Fruit fly (Drosophila melanogaster) whole organism, embryonic: ENCODE measurements around the gene Mal-B2.
A peak's percentile ranks its signal among the peaks of the same experiment; 100 is the strongest.

Source experiments
- Adf1 ChIP-seq: fragments of 200-800 bp; sonication (Bioruptor generic); IDR thresholded peaks from 2 replicates; pipeline ENCODE4 v1.3.6; 2022; ENCODE audit warnings: missing biosample characterization, missing genetic modification characterization
- Bteb2 ChIP-seq: fragments of 200-800 bp; sonication (Bioruptor generic); optimal IDR thresholded peaks from 2 replicates; lab custom pipeline; 2016; ENCODE audit warnings: missing biosample characterization, missing genetic modification characterization
- CG10147 ChIP-seq: fragments of 200-800 bp; sonication (Bioruptor generic); optimal IDR thresholded peaks from 2 replicates; lab custom pipeline; 2019; ENCODE audit warnings: missing biosample characterization, mild to moderate bottlenecking, missing genetic modification characterization, moderate library complexity
- CG10321 ChIP-seq: fragments of 200-800 bp; sonication (Bioruptor generic); IDR thresholded peaks from 2 replicates; pipeline ENCODE4 v1.3.6; 2022; ENCODE audit warnings: missing biosample characterization, missing genetic modification characterization
- CG10462 ChIP-seq: fragments of 200-800 bp; sonication (Bioruptor generic); optimal IDR thresholded peaks from 2 replicates; lab custom pipeline; 2016; ENCODE audit warnings: missing biosample characterization, missing genetic modification characterization
- CG17186 ChIP-seq: fragments of 200-800 bp; sonication (Bioruptor generic); optimal IDR thresholded peaks from 3 replicates; lab custom pipeline; 2017; ENCODE audit warnings: missing biosample characterization, missing genetic modification reagents, missing genetic modification characterization
- CG17359 ChIP-seq: fragments of 200-800 bp; sonication (Bioruptor generic); optimal IDR thresholded peaks from 3 replicates; lab custom pipeline; 2018; ENCODE audit warnings: missing biosample characterization, mild to moderate bottlenecking, missing genetic modification characterization, moderate library complexity
- CG2129 ChIP-seq: fragments of 200-800 bp; sonication (Bioruptor generic); IDR thresholded peaks from 2 replicates; pipeline ENCODE4 v1.3.6; 2022; ENCODE audit warnings: missing biosample characterization, missing genetic modification characterization; ENCODE audit not compliant: partially characterized antibody
- CG2712 ChIP-seq: fragments of 200-800 bp; optimal IDR thresholded peaks from 3 replicates; lab custom pipeline; 2019; ENCODE audit warnings: missing biosample characterization, mild to moderate bottlenecking, missing genetic modification characterization, moderate library complexity
- CG32767 ChIP-seq: fragments of 200-800 bp; sonication (Bioruptor generic); IDR thresholded peaks from 2 replicates; pipeline ENCODE4 v1.3.6; 2022; ENCODE audit warnings: missing biosample characterization, missing genetic modification characterization
- CG33213 ChIP-seq: fragments of 200-800 bp; sonication (Bioruptor generic); optimal IDR thresholded peaks from 3 replicates; lab custom pipeline; 2016; ENCODE audit warnings: missing biosample characterization, missing genetic modification characterization
- CG3838 ChIP-seq: fragments of 200-800 bp; sonication (Bioruptor generic); optimal IDR thresholded peaks from 3 replicates; lab custom pipeline; 2016; ENCODE audit warnings: missing biosample characterization, missing genetic modification characterization
- CG4707 ChIP-seq: fragments of 200-800 bp; sonication (Bioruptor generic); optimal IDR thresholded peaks from 2 replicates; lab custom pipeline; 2018; ENCODE audit warnings: missing biosample characterization, mild to moderate bottlenecking, missing genetic modification characterization, moderate library complexity
- CG4854 ChIP-seq: fragments of 200-800 bp; sonication (Bioruptor generic); optimal IDR thresholded peaks from 2 replicates; lab custom pipeline; 2016; ENCODE audit warnings: missing biosample characterization, missing genetic modification characterization, inconsistent platforms
- CG6272 ChIP-seq: fragments of 200-800 bp; sonication (Bioruptor generic); IDR thresholded peaks from 2 replicates; pipeline ENCODE4 v1.3.6; 2022; ENCODE audit warnings: missing biosample characterization, missing genetic modification characterization
- CG8478 ChIP-seq: fragments of >200 bp; optimal IDR thresholded peaks from 2 replicates; lab custom pipeline; 2018
- CG8765 ChIP-seq: fragments of 200-800 bp; sonication (Bioruptor generic); IDR thresholded peaks from 2 replicates; pipeline ENCODE4 v1.3.6; 2022; ENCODE audit warnings: missing biosample characterization, missing genetic modification characterization
- CG9215 ChIP-seq: fragments of 200-800 bp; sonication (Bioruptor generic); IDR thresholded peaks from 2 replicates; pipeline ENCODE4 v1.3.6; 2022; ENCODE audit warnings: missing biosample characterization, missing genetic modification characterization
- CG9727 ChIP-seq: fragments of 200-800 bp; sonication (Bioruptor generic); optimal IDR thresholded peaks from 3 replicates; lab custom pipeline; 2017; ENCODE audit warnings: missing biosample characterization, mild to moderate bottlenecking, missing genetic modification characterization
- Camta ChIP-seq: fragments of 200-800 bp; sonication (Bioruptor generic); optimal IDR thresholded peaks from 2 replicates; lab custom pipeline; 2016; ENCODE audit warnings: missing biosample characterization, missing genetic modification characterization
- Chrac-16 ChIP-seq: fragments of 200-800 bp; sonication (Bioruptor generic); optimal IDR thresholded peaks from 3 replicates; lab custom pipeline; 2016; ENCODE audit warnings: missing biosample characterization, missing genetic modification characterization
- ERR ChIP-seq: fragments of 200-800 bp; sonication (Bioruptor generic); optimal IDR thresholded peaks from 2 replicates; lab custom pipeline; 2016; ENCODE audit warnings: missing biosample characterization, missing genetic modification characterization
- Elba2 ChIP-seq: fragments of 200-800 bp; sonication (Bioruptor generic); optimal IDR thresholded peaks from 3 replicates; lab custom pipeline; 2016; ENCODE audit warnings: missing biosample characterization, missing genetic modification characterization
- Ets65A ChIP-seq: fragments of 200-800 bp; sonication (Bioruptor generic); peaks from one replicate; lab custom pipeline; 2016; ENCODE audit warnings: missing biosample characterization, missing genetic modification characterization
- Fer1 ChIP-seq: fragments of 200-800 bp; sonication (Bioruptor generic); optimal IDR thresholded peaks from 2 replicates; lab custom pipeline; 2017; ENCODE audit warnings: missing biosample characterization, mild to moderate bottlenecking, missing genetic modification characterization
- GATAe ChIP-seq: fragments of 200-800 bp; sonication (Bioruptor generic); conservative IDR thresholded peaks from 2 replicates; pipeline ENCODE4 v1.3.6; 2022; ENCODE audit warnings: missing biosample characterization, missing genetic modification characterization
- HLH54F ChIP-seq: fragments of 200-800 bp; sonication (Bioruptor generic); optimal IDR thresholded peaks from 3 replicates; lab custom pipeline; 2016; ENCODE audit warnings: missing biosample characterization, missing genetic modification characterization
- HmgD ChIP-seq: fragments of 200-800 bp; sonication (Bioruptor generic); optimal IDR thresholded peaks from 3 replicates; lab custom pipeline; 2016; ENCODE audit warnings: missing biosample characterization, missing genetic modification characterization
- Hr3 ChIP-seq: fragments of 200-800 bp; sonication (Bioruptor generic); optimal IDR thresholded peaks from 3 replicates; lab custom pipeline; 2016; ENCODE audit warnings: missing biosample characterization, missing genetic modification characterization
- Hr78 ChIP-seq, 2 experiments: fragments of 200-800 bp in 1 of 2; fragments of >200 bp in 1 of 2; sonication (Bioruptor generic) in 1 of 2; optimal IDR thresholded peaks; 2 replicates each; lab custom pipeline; 2017 to 2019; ENCODE audit warnings: missing biosample characterization in 2 of 2, missing genetic modification characterization in 2 of 2, mild to moderate bottlenecking in 1 of 2, moderate library complexity in 1 of 2
- NC2β ChIP-seq: fragments of 200-800 bp; sonication (Bioruptor generic); optimal IDR thresholded peaks from 2 replicates; lab custom pipeline; 2016; ENCODE audit warnings: missing biosample characterization, missing genetic modification characterization
- NFAT ChIP-seq: fragments of 200-800 bp; sonication (Bioruptor generic); IDR thresholded peaks from 2 replicates; pipeline ENCODE4 v1.3.6; 2022; ENCODE audit warnings: missing biosample characterization, missing genetic modification characterization
- Sin3A ChIP-seq: fragments of >200 bp; optimal IDR thresholded peaks from 2 replicates; lab custom pipeline; 2018
- Six4 ChIP-seq: fragments of 200-800 bp; sonication (Bioruptor generic); optimal IDR thresholded peaks from 2 replicates; lab custom pipeline; 2016; ENCODE audit warnings: missing biosample characterization, missing genetic modification characterization
- Spps ChIP-seq: fragments of 200-800 bp; sonication (Bioruptor generic); optimal IDR thresholded peaks from 2 replicates; lab custom pipeline; 2018; ENCODE audit warnings: missing biosample characterization, mild to moderate bottlenecking, missing genetic modification characterization
- ab ChIP-seq: fragments of 200-800 bp; sonication (Bioruptor generic); optimal IDR thresholded peaks from 2 replicates; lab custom pipeline; 2016; ENCODE audit warnings: missing biosample characterization, missing genetic modification characterization
- cg ChIP-seq: fragments of 200-800 bp; sonication (Bioruptor generic); optimal IDR thresholded peaks from 3 replicates; lab custom pipeline; 2019; ENCODE audit warnings: missing biosample characterization, mild to moderate bottlenecking, missing genetic modification characterization, moderate library complexity
- da ChIP-seq: fragments of 200-800 bp; sonication (Bioruptor generic); optimal IDR thresholded peaks from 2 replicates; lab custom pipeline; 2016; ENCODE audit warnings: missing biosample characterization, missing genetic modification characterization
- eve ChIP-seq, 2 experiments: fragments of >200 bp; optimal IDR thresholded peaks; 2 replicates each; lab custom pipeline; 2017; ENCODE audit warnings: missing biosample characterization in 2 of 2, missing genetic modification characterization in 2 of 2
- grau ChIP-seq: fragments of 200-800 bp; optimal IDR thresholded peaks from 3 replicates; lab custom pipeline; 2019; ENCODE audit warnings: missing biosample characterization, mild to moderate bottlenecking, missing genetic modification characterization, moderate library complexity
- jumu ChIP-seq: fragments of 200-800 bp; sonication (Bioruptor generic); optimal IDR thresholded peaks from 3 replicates; lab custom pipeline; 2016; ENCODE audit warnings: missing biosample characterization, missing genetic modification characterization
- kay ChIP-seq: fragments of 200-800 bp; sonication (Bioruptor generic); optimal IDR thresholded peaks from 2 replicates; lab custom pipeline; 2016; ENCODE audit warnings: missing biosample characterization, missing genetic modification characterization
- ken ChIP-seq: fragments of 200-800 bp; sonication (Bioruptor generic); IDR thresholded peaks from 3 replicates; pipeline ENCODE4 v1.3.6; 2022; ENCODE audit warnings: missing biosample characterization, missing genetic modification characterization
- nau ChIP-seq: fragments of 200-800 bp; sonication (Bioruptor generic); optimal IDR thresholded peaks from 3 replicates; lab custom pipeline; 2017; ENCODE audit warnings: missing biosample characterization, mild to moderate bottlenecking, missing genetic modification characterization, missing genetic modification reagents
- odd ChIP-seq: fragments of 200-800 bp; sonication (Bioruptor generic); optimal IDR thresholded peaks from 2 replicates; lab custom pipeline; 2017; ENCODE audit warnings: missing biosample characterization, mild to moderate bottlenecking, missing genetic modification characterization
- otp ChIP-seq: fragments of 200-800 bp; sonication (Bioruptor generic); IDR thresholded peaks from 3 replicates; pipeline ENCODE4, ENCODE4 v1.3.6; 2022; ENCODE audit warnings: missing biosample characterization, missing genetic modification characterization
- phol ChIP-seq: fragments of 200-800 bp; sonication (Bioruptor generic); optimal IDR thresholded peaks from 3 replicates; lab custom pipeline; 2018; ENCODE audit warnings: missing biosample characterization, mild to moderate bottlenecking, missing genetic modification characterization, moderate library complexity
- pum ChIP-seq: fragments of 200-800 bp; sonication (Bioruptor generic); optimal IDR thresholded peaks from 2 replicates; lab custom pipeline; 2016; ENCODE audit warnings: missing biosample characterization, missing genetic modification characterization
- trem ChIP-seq: fragments of 200-800 bp; optimal IDR thresholded peaks from 3 replicates; lab custom pipeline; 2019; ENCODE audit warnings: missing biosample characterization, mild to moderate bottlenecking, missing genetic modification characterization, moderate library complexity
- tup ChIP-seq: fragments of 200-800 bp; sonication (Bioruptor generic); optimal IDR thresholded peaks from 2 replicates; lab custom pipeline; 2016; ENCODE audit warnings: missing biosample characterization, mild to moderate bottlenecking, missing genetic modification characterization, moderate library complexity
- tx ChIP-seq: fragments of 200-800 bp; sonication (Bioruptor generic); optimal IDR thresholded peaks from 2 replicates; lab custom pipeline; 2016; ENCODE audit warnings: missing biosample characterization, missing genetic modification characterization
- unc-4 ChIP-seq: fragments of 200-800 bp; sonication (Bioruptor generic); IDR thresholded peaks from 2 replicates; pipeline ENCODE4 v1.3.6; 2022; ENCODE audit warnings: missing biosample characterization, missing genetic modification characterization; ENCODE audit not compliant: partially characterized antibody
- zen2 ChIP-seq: fragments of 200-800 bp; sonication (Bioruptor generic); IDR thresholded peaks from 3 replicates; pipeline ENCODE4 v1.3.6; 2022; ENCODE audit warnings: missing biosample characterization, missing genetic modification characterization; ENCODE audit not compliant: partially characterized antibody

The Mal-B2 gene

dm6 chr2L:11829277-11829676 lies 20.5 kb upstream of the Mal-B2 start, which contains the start of gene esc (continued):
- TF ChIP-seq NC2β (GFP tag; lab: Kevin White, UChicago): peak; percentile 47
- TF ChIP-seq HmgD (GFP tag; lab: Kevin White, UChicago): peak; percentile 65
- peak; percentile 45 for TF ChIP-seq Adf1 (GFP tag; lab: Robert Waterston, UW)
- peak; percentile 87 for TF ChIP-seq Ets65A (GFP tag; lab: Kevin White, UChicago)
- no peak for TF ChIP-seq eve (GFP tag; optimal IDR thresholded peaks at IDR 0.05; lab: Kevin White, UChicago)
- TF ChIP-seq Elba2 (GFP tag; lab: Kevin White, UChicago): peak; percentile 5
- no peak for TF ChIP-seq nau
- no peak for TF ChIP-seq CG8765 (GFP tag; lab: Robert Waterston, UW)
- peak; percentile 14 for TF ChIP-seq pum (GFP tag; lab: Kevin White, UChicago)
- TF ChIP-seq ERR (GFP tag; lab: Kevin White, UChicago): no peak
- no peak for TF ChIP-seq kay
- no peak for TF ChIP-seq grau (tag; lab: Kevin White, UChicago)
- TF ChIP-seq Hr78 (GFP tag; optimal IDR thresholded peaks at IDR 0.05; lab: Kevin White, UChicago): no peak
- no peak for TF ChIP-seq GATAe (GFP tag; lab: Robert Waterston, UW)
- no peak for TF ChIP-seq cg (GFP tag; lab: Kevin White, UChicago)
- no peak for TF ChIP-seq CG4707 (GFP tag; lab: Kevin White, UChicago)
- no peak for TF ChIP-seq odd
- TF ChIP-seq CG32767 (GFP tag; lab: Robert Waterston, UW): no peak
- no peak for TF ChIP-seq otp (GFP tag; lab: Robert Waterston, UW)
- no peak for TF ChIP-seq CG17359 (tag; lab: Kevin White, UChicago)
- peak; percentile 61 for TF ChIP-seq trem (tag; lab: Kevin White, UChicago)
- no peak for TF ChIP-seq CG8478 (lab: Kevin White, UChicago)
- no peak for TF ChIP-seq ab (GFP tag; lab: Kevin White, UChicago)
- peak; percentile 52 for TF ChIP-seq HLH54F (GFP tag; lab: Kevin White, UChicago)
- TF ChIP-seq CG10462 (GFP tag; lab: Kevin White, UChicago): no peak
- peak; percentile 79 for TF ChIP-seq CG17186 (GFP tag; lab: Kevin White, UChicago)
- peak; percentile 72 for TF ChIP-seq Sin3A (lab: Kevin White, UChicago)
- no peak for TF ChIP-seq tup (GFP tag; lab: Kevin White, UChicago)
- no peak for TF ChIP-seq CG10147 (GFP tag; lab: Kevin White, UChicago)
- no peak for TF ChIP-seq CG10321 (GFP tag; lab: Robert Waterston, UW)
- peak; percentile 57 for TF ChIP-seq jumu
- peak; percentile 11 for TF ChIP-seq Camta
- TF ChIP-seq tx (GFP tag; lab: Kevin White, UChicago): peak; percentile 29
- peak; percentile 34; the same call in 1 of the 3 replicates for TF ChIP-seq ken (GFP tag; lab: Robert Waterston, UW)
- peak; percentile 25 for TF ChIP-seq Bteb2 (GFP tag; lab: Kevin White, UChicago)
- TF ChIP-seq CG2712 (tag; lab: Kevin White, UChicago): no peak
- TF ChIP-seq Spps (tag; lab: Kevin White, UChicago): no peak
- TF ChIP-seq CG9215 (GFP tag; lab: Robert Waterston, UW): no peak
- TF ChIP-seq CG2129 (GFP tag; lab: Robert Waterston, UW): no peak
- TF ChIP-seq Six4: no peak
- TF ChIP-seq CG3838 (GFP tag; lab: Kevin White, UChicago): no peak
- no peak for TF ChIP-seq CG6272
- peak; percentile 49 for TF ChIP-seq phol (tag; lab: Kevin White, UChicago)
- no peak for TF ChIP-seq Fer1
- no peak for TF ChIP-seq zen2 (GFP tag; lab: Robert Waterston, UW)
- no peak for TF ChIP-seq Chrac-16 (GFP tag; lab: Kevin White, UChicago)
- no peak for TF ChIP-seq Hr3 (GFP tag; lab: Kevin White, UChicago)
- 0 out of 2 replicates have a peak, but pooled peaks have one; percentile 29 for TF ChIP-seq unc-4
- TF ChIP-seq NFAT (GFP tag; lab: Robert Waterston, UW): peak; percentile 4; the same call in 1 of the 2 replicates
- peak; percentile 70 for TF ChIP-seq CG33213
- no peak for TF ChIP-seq CG9727
- no peak for TF ChIP-seq CG4854 (GFP tag; lab: Kevin White, UChicago)
- no peak for TF ChIP-seq da (GFP tag; lab: Kevin White, UChicago)
